Worm (Caenorhabditis elegans) whole organism, L2 larva: ENCODE results near the gene spig-8.

Experiments
- C34F6.9 ChIP-seq: fragments of 150-350 bp; optimal IDR thresholded peaks from 2 replicates; lab custom pipeline; 2014; ENCODE audit warnings: missing biosample characterization, missing genetic modification characterization
- F13H6.1 ChIP-seq: sonication (generic microtip); optimal IDR thresholded peaks from 2 replicates; lab custom pipeline; 2016; ENCODE audit warnings: missing genetic modification characterization, missing compliant biosample characterization
- R02D3.7 ChIP-seq: fragments of 150-350 bp; optimal IDR thresholded peaks from 2 replicates; lab custom pipeline; 2014; ENCODE audit warnings: missing biosample characterization, missing genetic modification characterization
- Y55F3AM.14 ChIP-seq: fragments of 200-800 bp; sonication (Bioruptor generic); optimal IDR thresholded peaks from 2 replicates; lab custom pipeline; 2018; ENCODE audit warnings: mild to moderate bottlenecking, missing genetic modification characterization, missing compliant biosample characterization
- ZK546.5 ChIP-seq: sonication (generic microtip); optimal IDR thresholded peaks from 2 replicates; lab custom pipeline; 2017; ENCODE audit warnings: missing biosample characterization, missing genetic modification characterization
- alr-1 ChIP-seq: fragments of 150-350 bp; optimal IDR thresholded peaks from 2 replicates; lab custom pipeline; 2014; ENCODE audit warnings: missing biosample characterization, missing genetic modification characterization
- blmp-1 ChIP-seq: sonication (generic microtip); optimal IDR thresholded peaks from 2 replicates; lab custom pipeline; 2017; ENCODE audit warnings: missing genetic modification characterization, mild to moderate bottlenecking, missing compliant biosample characterization, antibody characterized with exemption, moderate library complexity; ENCODE audit not compliant: insufficient read depth
- ceh-16 ChIP-seq: fragments of 150-350 bp; optimal IDR thresholded peaks from 2 replicates; lab custom pipeline; 2014; ENCODE audit warnings: missing biosample characterization, missing genetic modification characterization
- ceh-82 ChIP-seq: fragments of 150-350 bp; optimal IDR thresholded peaks from 2 replicates; lab custom pipeline; 2014; ENCODE audit warnings: missing biosample characterization, missing genetic modification characterization
- crh-2 ChIP-seq: sonication (generic microtip); optimal IDR thresholded peaks from 2 replicates; lab custom pipeline; 2017; ENCODE audit warnings: missing biosample characterization, missing genetic modification characterization
- dmd-4 ChIP-seq: sonication (generic microtip); optimal IDR thresholded peaks from 2 replicates; lab custom pipeline; 2017; ENCODE audit warnings: missing biosample characterization, missing genetic modification characterization
- egl-27 ChIP-seq: sonication (generic microtip); optimal IDR thresholded peaks from 3 replicates; lab custom pipeline; 2017; ENCODE audit warnings: missing biosample characterization, missing genetic modification reagents, missing genetic modification characterization
- elt-1 ChIP-seq: fragments of 150-350 bp; optimal IDR thresholded peaks from 2 replicates; lab custom pipeline; 2014; ENCODE audit warnings: missing biosample characterization, missing genetic modification characterization
- elt-3 ChIP-seq: sonication (generic microtip); optimal IDR thresholded peaks from 2 replicates; lab custom pipeline; 2017; ENCODE audit warnings: missing biosample characterization, missing genetic modification characterization
- gmeb-1 ChIP-seq: fragments of 150-350 bp; optimal IDR thresholded peaks from 2 replicates; lab custom pipeline; 2014; ENCODE audit warnings: missing biosample characterization, missing genetic modification characterization
- lin-11 ChIP-seq: fragments of 150-350 bp; sonication (generic microtip); optimal IDR thresholded peaks from 2 replicates; lab custom pipeline; 2014; ENCODE audit warnings: missing biosample characterization, missing genetic modification characterization, inconsistent platforms, mixed read lengths
- lin-13 ChIP-seq: fragments of 150-350 bp; optimal IDR thresholded peaks from 2 replicates; lab custom pipeline; 2014; ENCODE audit warnings: missing biosample characterization, missing genetic modification reagents, missing genetic modification characterization
- lin-39 ChIP-seq: fragments of 150-350 bp; optimal IDR thresholded peaks from 2 replicates; lab custom pipeline; 2014; ENCODE audit warnings: missing biosample characterization, missing genetic modification reagents, missing genetic modification characterization
- lsy-2 ChIP-seq, 2 experiments: fragments of 150-350 bp in 1 of 2; sonication (generic microtip) in 1 of 2; optimal IDR thresholded peaks; 2 replicates each; lab custom pipeline; 2014 to 2017; ENCODE audit warnings: missing biosample characterization in 2 of 2, missing genetic modification characterization in 2 of 2
- mab-5 ChIP-seq: fragments of 150-350 bp; optimal IDR thresholded peaks from 2 replicates; lab custom pipeline; 2014; ENCODE audit warnings: missing biosample characterization, missing genetic modification characterization
- mbf-1 ChIP-seq: sonication (generic microtip); optimal IDR thresholded peaks from 2 replicates; lab custom pipeline; 2017; ENCODE audit warnings: missing biosample characterization, missing genetic modification characterization
- mdl-1 ChIP-seq, 2 experiments: fragments of 150-350 bp in 1 of 2; sonication (generic microtip) in 1 of 2; optimal IDR thresholded peaks; 2 replicates each; lab custom pipeline; 2017; ENCODE audit warnings: missing biosample characterization in 2 of 2, missing genetic modification characterization in 2 of 2
- nhr-10 ChIP-seq: sonication (generic microtip); optimal IDR thresholded peaks from 2 replicates; lab custom pipeline; 2017; ENCODE audit warnings: missing biosample characterization, missing genetic modification characterization
- nhr-11 ChIP-seq: fragments of 150-350 bp; optimal IDR thresholded peaks from 2 replicates; lab custom pipeline; 2014; ENCODE audit warnings: missing biosample characterization, missing genetic modification characterization
- nhr-12 ChIP-seq: fragments of 150-350 bp; optimal IDR thresholded peaks from 2 replicates; lab custom pipeline; 2014; ENCODE audit warnings: missing biosample characterization, missing genetic modification characterization
- nhr-129 ChIP-seq: fragments of 150-350 bp; optimal IDR thresholded peaks from 2 replicates; lab custom pipeline; 2014; ENCODE audit warnings: missing biosample characterization, missing genetic modification characterization
- nhr-23 ChIP-seq: fragments of 150-350 bp; optimal IDR thresholded peaks from 2 replicates; lab custom pipeline; 2014; ENCODE audit warnings: missing biosample characterization, missing genetic modification reagents, missing genetic modification characterization
- nhr-237 ChIP-seq: fragments of 150-350 bp; optimal IDR thresholded peaks from 2 replicates; lab custom pipeline; 2014; ENCODE audit warnings: missing biosample characterization, missing genetic modification characterization
- nhr-25 ChIP-seq: fragments of 150-350 bp; sonication (generic microtip); optimal IDR thresholded peaks from 3 replicates; lab custom pipeline; 2014; ENCODE audit warnings: missing biosample characterization, missing genetic modification characterization
- nhr-6 ChIP-seq: fragments of 150-350 bp; optimal IDR thresholded peaks from 2 replicates; lab custom pipeline; 2014; ENCODE audit warnings: missing biosample characterization, missing genetic modification characterization
- nhr-77 ChIP-seq: fragments of 150-350 bp; optimal IDR thresholded peaks from 2 replicates; lab custom pipeline; 2014; ENCODE audit warnings: missing biosample characterization, missing genetic modification characterization
- sem-4 ChIP-seq: fragments of 150-350 bp; optimal IDR thresholded peaks from 2 replicates; lab custom pipeline; 2014; ENCODE audit warnings: missing biosample characterization, missing genetic modification reagents, missing genetic modification characterization
- skn-1 ChIP-seq: sonication (generic microtip); optimal IDR thresholded peaks from 2 replicates; lab custom pipeline; 2017; ENCODE audit warnings: missing biosample characterization, missing genetic modification characterization
- sma-3 ChIP-seq: sonication (generic microtip); optimal IDR thresholded peaks from 2 replicates; lab custom pipeline; 2016; ENCODE audit warnings: missing genetic modification reagents, missing genetic modification characterization, missing compliant biosample characterization
- sma-9 ChIP-seq, 2 experiments: fragments of 150-350 bp in 1 of 2; sonication (generic microtip) in 1 of 2; optimal IDR thresholded peaks; 2 replicates each; lab custom pipeline; 2014 to 2016; ENCODE audit warnings: missing genetic modification characterization in 2 of 2, mild to moderate bottlenecking in 1 of 2, missing biosample characterization in 1 of 2, missing compliant biosample characterization in 1 of 2, missing genetic modification reagents in 1 of 2, moderate library complexity in 1 of 2
- unc-39 ChIP-seq: fragments of 150-350 bp; optimal IDR thresholded peaks from 2 replicates; lab custom pipeline; 2014; ENCODE audit warnings: missing biosample characterization, missing genetic modification characterization
- unc-55 ChIP-seq: fragments of 150-350 bp; sonication (generic microtip); optimal IDR thresholded peaks from 3 replicates; lab custom pipeline; 2014; ENCODE audit warnings: missing biosample characterization, missing genetic modification reagents, missing genetic modification characterization
- unc-62 ChIP-seq: fragments of 150-350 bp; optimal IDR thresholded peaks from 2 replicates; lab custom pipeline; 2014; ENCODE audit warnings: missing biosample characterization, missing genetic modification reagents, missing genetic modification characterization
- zag-1 ChIP-seq: fragments of 150-350 bp; optimal IDR thresholded peaks from 2 replicates; lab custom pipeline; 2014; ENCODE audit warnings: missing biosample characterization, missing genetic modification characterization
- ztf-1 ChIP-seq: fragments of 200-800 bp; sonication (Bioruptor generic); conservative IDR thresholded peaks from 2 replicates; pipeline ENCODE4 v1.3.6; 2022; ENCODE audit warnings: missing genetic modification characterization, missing compliant biosample characterization
- ztf-11 ChIP-seq: sonication (generic microtip); optimal IDR thresholded peaks from 2 replicates; lab custom pipeline; 2017; ENCODE audit warnings: missing biosample characterization, missing genetic modification characterization
- ztf-4 ChIP-seq: fragments of 150-350 bp; optimal IDR thresholded peaks from 2 replicates; lab custom pipeline; 2014; ENCODE audit warnings: missing biosample characterization, missing genetic modification characterization

spig-8 gene

ce11 chrV:7085518-7086104, 30.9 kb downstream of the spig-8 start, which contains the start of gene VC5.2:
VC5.2 (plus strand) TSS chrV:7085956.
- TF ChIP-seq sem-4 (tag; lab: Kevin White, UChicago) = no peak
- no peak for TF ChIP-seq zag-1 (tag; lab: Kevin White, UChicago)
- no peak for TF ChIP-seq F13H6.1 (tag; lab: Kevin White, UChicago)
- no peak for TF ChIP-seq nhr-23 (tag; lab: Kevin White, UChicago)
- TF ChIP-seq blmp-1 (tag; lab: Kevin White, UChicago) = peak; percentile 46
- no peak for TF ChIP-seq unc-39 (tag; lab: Kevin White, UChicago)
- no peak for TF ChIP-seq lin-11 (tag; lab: Kevin White, UChicago)
- TF ChIP-seq nhr-25 (tag; lab: Kevin White, UChicago) = no peak
- peak in 1 of 2 experiments; percentile 37 for TF ChIP-seq lsy-2 (tag; optimal IDR thresholded peaks at IDR 0.05; lab: Kevin White, UChicago)
- TF ChIP-seq C34F6.9 (tag; lab: Kevin White, UChicago) = no peak
- TF ChIP-seq sma-9 (GFP tag; optimal IDR thresholded peaks at IDR 0.05; lab: Kevin White, UChicago) = peak; percentile 48
- no peak for TF ChIP-seq sma-9 (tag; optimal IDR thresholded peaks at IDR 0.05; lab: Kevin White, UChicago)
- TF ChIP-seq ZK546.5 (tag; lab: Kevin White, UChicago) = no peak

- TF ChIP-seq lin-13 (GFP tag; lab: Kevin White, UChicago) (no peak), mdl-1 (tag; optimal IDR thresholded peaks at IDR 0.05; lab: Kevin White, UChicago) (no peak), blmp-1 (tag; lab: Kevin White, UChicago) (no peak), gmeb-1 (tag; lab: Kevin White, UChicago) (no peak), nhr-237 (tag; lab: Kevin White, UChicago) (no peak), ztf-1 (GFP tag; lab: Robert Waterston, UW) (no peak), nhr-23 (tag; lab: Kevin White, UChicago) (no peak), ztf-4 (tag; lab: Kevin White, UChicago) (no peak), dmd-4 (tag; lab: Kevin White, UChicago) (no peak), elt-1 (tag; lab: Kevin White, UChicago) (no peak), skn-1 (tag; lab: Kevin White, UChicago) (no peak), nhr-12 (tag; lab: Kevin White, UChicago) (no peak), egl-27 (tag; lab: Kevin White, UChicago) (no peak), sma-3 (GFP tag; lab: Kevin White, UChicago) (no peak), zag-1 (tag; lab: Kevin White, UChicago) (no peak), Y55F3AM.14 (no peak), nhr-6 (tag; lab: Kevin White, UChicago) (no peak)
- TF ChIP-seq, all 48 proteins: peak for 0
Observed at ce11 chrV:7087340-7087739, 32.6 kb downstream of the spig-8 start.

- peak; percentile 70 for TF ChIP-seq sma-3 (GFP tag; lab: Kevin White, UChicago)
- TF ChIP-seq nhr-10 (tag; lab: Kevin White, UChicago) = no peak
- TF ChIP-seq alr-1 (tag; lab: Kevin White, UChicago) = no peak
- TF ChIP-seq ZK546.5 (tag; lab: Kevin White, UChicago) = no peak
- no peak for TF ChIP-seq lin-11 (tag; lab: Kevin White, UChicago)
- peak; percentile 74 for TF ChIP-seq crh-2
- TF ChIP-seq elt-1 (tag; lab: Kevin White, UChicago) = no peak
- peak; percentile 61 for TF ChIP-seq gmeb-1 (tag; lab: Kevin White, UChicago)
- no peak for TF ChIP-seq R02D3.7 (tag; lab: Kevin White, UChicago)
- no peak for TF ChIP-seq unc-55 (GFP tag; lab: Kevin White, UChicago)
- TF ChIP-seq lsy-2 (tag; optimal IDR thresholded peaks at IDR 0.05; lab: Kevin White, UChicago) = no peak
- TF ChIP-seq C34F6.9 (tag; lab: Kevin White, UChicago) = peak; percentile 33
- peak; percentile 8 for TF ChIP-seq F13H6.1 (tag; lab: Kevin White, UChicago)
- peak; percentile 35 for TF ChIP-seq nhr-6 (tag; lab: Kevin White, UChicago)
- TF ChIP-seq unc-62 (GFP tag; lab: Kevin White, UChicago) = no peak
- no peak for TF ChIP-seq egl-27 (tag; lab: Kevin White, UChicago)
- TF ChIP-seq nhr-11 = no peak
- peak; percentile 22 for TF ChIP-seq ztf-4 (tag; lab: Kevin White, UChicago)
- TF ChIP-seq dmd-4 (tag; lab: Kevin White, UChicago) = no peak
- TF ChIP-seq lin-39 = no peak
- TF ChIP-seq lin-13 (GFP tag; lab: Kevin White, UChicago) = no peak
- peak; percentile 91 for TF ChIP-seq nhr-25 (tag; lab: Kevin White, UChicago)
- no peak for TF ChIP-seq skn-1 (tag; lab: Kevin White, UChicago)
- TF ChIP-seq nhr-12 (tag; lab: Kevin White, UChicago) = no peak
- TF ChIP-seq ztf-1 (GFP tag; lab: Robert Waterston, UW) = no peak
- TF ChIP-seq ceh-16 (tag; lab: Kevin White, UChicago) = no peak
- TF ChIP-seq ztf-11 = no peak
- TF ChIP-seq nhr-23 (tag; lab: Kevin White, UChicago) = no peak
- TF ChIP-seq zag-1 (tag; lab: Kevin White, UChicago) = no peak
- no peak for TF ChIP-seq unc-39 (tag; lab: Kevin White, UChicago)
- TF ChIP-seq mab-5 (tag; lab: Kevin White, UChicago) = no peak
- no peak for TF ChIP-seq nhr-77 (tag; lab: Kevin White, UChicago)
- TF ChIP-seq nhr-129 (tag; lab: Kevin White, UChicago) = peak; percentile 42
- no peak for TF ChIP-seq nhr-237 (tag; lab: Kevin White, UChicago)
- peak in 1 of 2 experiments; percentile 5 for TF ChIP-seq mdl-1 (tag; optimal IDR thresholded peaks at IDR 0.05; lab: Kevin White, UChicago)
- TF ChIP-seq elt-3 (tag; lab: Kevin White, UChicago) = no peak
- no peak for TF ChIP-seq Y55F3AM.14
- TF ChIP-seq mbf-1 (tag; lab: Kevin White, UChicago) = no peak
- TF ChIP-seq blmp-1 (tag; lab: Kevin White, UChicago) = peak; percentile 50
- peak; percentile 86 for TF ChIP-seq sma-9 (GFP tag; optimal IDR thresholded peaks at IDR 0.05; lab: Kevin White, UChicago)
- no peak for TF ChIP-seq sma-9 (tag; optimal IDR thresholded peaks at IDR 0.05; lab: Kevin White, UChicago)
- TF ChIP-seq sem-4 (tag; lab: Kevin White, UChicago) = no peak
- no peak for TF ChIP-seq ceh-82 (tag; lab: Kevin White, UChicago)
Observed at ce11 chrV:7089217-7089616, 34.5 kb downstream of the spig-8 start.
